Worm (Caenorhabditis elegans) whole organism, L2 larva: ENCODE data around the gene EEED8.12.

Source experiments
- nhr-11 ChIP-seq: fragments of 150-350 bp; optimal IDR thresholded peaks from 2 replicates; lab custom pipeline; 2014; ENCODE audit warnings: missing biosample characterization, missing genetic modification characterization
- unc-39 ChIP-seq: fragments of 150-350 bp; optimal IDR thresholded peaks from 2 replicates; lab custom pipeline; 2014; ENCODE audit warnings: missing biosample characterization, missing genetic modification characterization

DNA sequence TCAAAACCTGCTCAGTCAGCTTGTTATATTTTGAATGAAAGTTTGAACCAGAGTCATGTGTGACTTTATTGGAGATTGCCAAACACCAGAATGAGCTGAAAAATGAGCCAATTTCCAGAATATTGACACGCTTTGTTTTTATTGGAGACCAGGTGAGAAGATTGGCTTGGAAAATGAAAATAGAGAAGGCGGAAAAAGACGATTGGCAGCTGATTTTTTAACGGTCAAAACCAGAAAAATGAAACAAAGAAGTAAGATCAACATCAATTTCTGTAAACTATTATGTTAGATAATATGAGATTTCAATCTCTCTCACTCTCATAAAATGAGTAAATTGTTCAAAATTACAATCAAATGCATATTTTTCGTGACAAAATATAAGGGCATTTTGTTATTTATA is 24.2 kb upstream of the EEED8.12 start, which contains the start of gene srx-114:
- TF ChIP-seq nhr-11 (tag; lab: Kevin White, UChicago) (no peak), unc-39 (tag; lab: Kevin White, UChicago) (no peak)
